Worm (Caenorhabditis elegans): ENCODE data around the gene K08B5.2.

K08B5.2 gene

ce11 chrX:16533860-16534259 is 19.8 kb downstream of the K08B5.2 start:
- TF ChIP-seq dmd-8 (GFP tag; IDR thresholded peaks at IDR 0.05), result no peak
- no peak for TF ChIP-seq snpc-1.2 (GFP tag; IDR thresholded peaks at IDR 0.05)
- TF ChIP-seq mdl-1 (tag; optimal IDR thresholded peaks at IDR 0.05), result no peak
- TF ChIP-seq egl-27 (tag; optimal IDR thresholded peaks at IDR 0.05), result no peak
- no peak for TF ChIP-seq egl-43 (GFP tag; IDR thresholded peaks at IDR 0.05)
- TF ChIP-seq tra-1 (GFP tag; IDR thresholded peaks at IDR 0.05), result no peak
- no peak for TF ChIP-seq F10B5.3 (tag; optimal IDR thresholded peaks at IDR 0.05)
- TF ChIP-seq nhr-10 (tag; optimal IDR thresholded peaks at IDR 0.05), result no peak
- TF ChIP-seq ZK337.2 (GFP tag; IDR thresholded peaks at IDR 0.05), result no peak
- no peak for TF ChIP-seq ZK546.5 (tag; optimal IDR thresholded peaks at IDR 0.05)
- no peak for TF ChIP-seq lsy-2 (tag; optimal IDR thresholded peaks at IDR 0.05)
- TF ChIP-seq T26A8.4 (GFP tag; IDR thresholded peaks at IDR 0.05), result no peak
- no peak for TF ChIP-seq mes-2 (tag; optimal IDR thresholded peaks at IDR 0.05; ENCODE audit: poor library complexity, severe bottlenecking)
- TF ChIP-seq pqm-1 (tag; optimal IDR thresholded peaks at IDR 0.05), result no peak

DNA sequence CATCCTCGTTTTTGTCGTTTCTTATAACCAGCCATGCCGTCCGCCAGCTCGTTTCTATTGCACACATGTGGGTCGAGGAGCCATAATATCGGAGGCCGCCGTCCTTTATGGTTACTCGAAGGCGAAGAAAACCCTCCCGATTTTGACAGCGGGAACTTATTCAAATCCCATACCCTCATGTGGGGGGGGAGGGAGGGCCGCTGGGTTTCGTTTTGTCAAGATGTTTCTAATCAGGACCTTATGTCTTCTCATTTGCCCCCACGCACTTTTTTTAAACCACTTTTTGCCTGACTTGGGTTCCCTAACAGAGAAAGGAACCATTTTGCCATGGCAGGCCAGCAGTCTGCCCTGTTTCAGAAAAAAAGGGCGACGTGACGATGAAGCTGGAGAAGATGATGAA is 21.2 kb downstream of the K08B5.2 start:
- TF ChIP-seq gei-8 (GFP tag; optimal IDR thresholded peaks at IDR 0.05) (no peak), dmd-8 (GFP tag; IDR thresholded peaks at IDR 0.05) (no peak), pqm-1 (tag; optimal IDR thresholded peaks at IDR 0.05) (no peak), sdz-12 (GFP tag; optimal IDR thresholded peaks at IDR 0.05) (no peak), fos-1 (tag; optimal IDR thresholded peaks at IDR 0.05) (no peak)

- no peak for TF ChIP-seq php-3 (GFP tag; IDR thresholded peaks at IDR 0.05)
- no peak for TF ChIP-seq sdz-12 (GFP tag; optimal IDR thresholded peaks at IDR 0.05)
- no peak for TF ChIP-seq daf-16 (GFP tag; optimal IDR thresholded peaks at IDR 0.05)
- no peak for TF ChIP-seq daf-16 (tag; optimal IDR thresholded peaks at IDR 0.05)
- no peak for TF ChIP-seq F37D6.2 (tag; optimal IDR thresholded peaks at IDR 0.05)
- no peak for TF ChIP-seq mep-1 (tag; optimal IDR thresholded peaks at IDR 0.05)
- TF ChIP-seq gei-8 (GFP tag; optimal IDR thresholded peaks at IDR 0.05), result no peak
- no peak for TF ChIP-seq duxl-1 (tag; optimal IDR thresholded peaks at IDR 0.05; ENCODE audit: poor library complexity)
- no peak for TF ChIP-seq T20F7.1 (GFP tag; optimal IDR thresholded peaks at IDR 0.05)
- no peak for TF ChIP-seq nhr-10 (tag; optimal IDR thresholded peaks at IDR 0.05)
- no peak for TF ChIP-seq F49E8.2 (tag; optimal IDR thresholded peaks at IDR 0.05; ENCODE audit: borderline replicate concordance)
- no peak for TF ChIP-seq rbr-2 (tag; optimal IDR thresholded peaks at IDR 0.05)
- no peak for TF ChIP-seq snpc-4 (tag; optimal IDR thresholded peaks at IDR 0.05)
- no peak for TF ChIP-seq ZK546.5 (tag; optimal IDR thresholded peaks at IDR 0.05)
- TF ChIP-seq nhr-6 (tag; optimal IDR thresholded peaks at IDR 0.05), result no peak
- no peak for TF ChIP-seq cey-2 (tag; optimal IDR thresholded peaks at IDR 0.05; ENCODE audit: borderline replicate concordance, insufficient read depth)
- TF ChIP-seq egl-43 (GFP tag; IDR thresholded peaks at IDR 0.05), result no peak
Measured at ce11 chrX:16530455-16530854, 23.2 kb downstream of the K08B5.2 start.

ce11 chrX:16529937-16530336 is 23.8 kb downstream of the K08B5.2 start:
- TF ChIP-seq nhr-48 (tag; optimal IDR thresholded peaks at IDR 0.05), result peak; percentile 29
- TF ChIP-seq egl-43 (GFP tag; IDR thresholded peaks at IDR 0.05), result 0 out of 2 replicates have a peak, but pooled peaks have one; percentile 15
- TF ChIP-seq mxl-3 (GFP tag; optimal IDR thresholded peaks at IDR 0.05), result peak; percentile 55
- TF ChIP-seq mdl-1 (tag; optimal IDR thresholded peaks at IDR 0.05), result no peak
- peak; percentile 40 for TF ChIP-seq hlh-11 (tag; optimal IDR thresholded peaks at IDR 0.05)

DNA sequence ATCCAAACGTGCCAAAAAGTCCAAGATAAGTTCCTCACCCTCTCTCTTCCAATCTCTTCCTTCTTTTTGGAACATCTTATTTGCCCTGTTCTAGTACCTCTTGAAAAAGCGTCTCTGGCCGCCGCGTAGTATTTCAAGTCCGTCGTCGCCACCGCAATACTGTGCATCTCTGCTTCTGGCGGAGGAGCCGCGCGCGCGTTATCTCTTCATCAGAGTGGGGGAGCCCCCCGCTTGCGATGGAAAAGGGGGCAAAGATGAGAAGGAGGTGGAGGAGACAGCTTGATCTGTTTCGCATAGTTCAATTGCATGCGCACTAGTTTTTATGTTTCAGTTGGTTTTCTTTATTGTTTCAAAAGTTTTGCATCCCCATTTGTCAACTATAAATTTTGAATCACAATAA is 25.9 kb downstream of the K08B5.2 start:
- no peak for TF ChIP-seq lsy-2 (tag; optimal IDR thresholded peaks at IDR 0.05)
- peak; percentile 72 for TF ChIP-seq set-16 (GFP tag; IDR thresholded peaks at IDR 0.05)

Measured in whole organism, L4 larva.